Worm (Caenorhabditis elegans) whole organism, early embryonic: ENCODE measurements around the gene nhr-286.
"Not testable (repeated sequence)": the region's sequence is repeated elsewhere in the genome, so short reads cannot be mapped to it uniquely, and the experiment has no call there.

Experiments
- B0310.2 ChIP-seq: sonication (generic microtip); optimal IDR thresholded peaks from 2 replicates; lab custom pipeline; 2016; ENCODE audit warnings: mild to moderate bottlenecking, missing genetic modification characterization, missing compliant biosample characterization
- F13C5.2 ChIP-seq: sonication (generic microtip); optimal IDR thresholded peaks from 2 replicates; lab custom pipeline; 2017; ENCODE audit warnings: mild to moderate bottlenecking, missing genetic modification characterization, inconsistent platforms, missing compliant biosample characterization
- aly-1 ChIP-seq: sonication (generic microtip); optimal IDR thresholded peaks from 2 replicates; lab custom pipeline; 2016; ENCODE audit warnings: missing genetic modification characterization, missing compliant biosample characterization
- ama-1 ChIP-seq: fragments of 150-350 bp; optimal IDR thresholded peaks from 2 replicates; lab custom pipeline; 2014
- ceh-13 ChIP-seq: fragments of 200-800 bp; sonication (Bioruptor generic); optimal IDR thresholded peaks from 2 replicates; lab custom pipeline; 2018; ENCODE audit warnings: mild to moderate bottlenecking, missing genetic modification characterization, missing compliant biosample characterization
- ceh-36 ChIP-seq: sonication (generic microtip); optimal IDR thresholded peaks from 2 replicates; lab custom pipeline; 2016; ENCODE audit warnings: missing genetic modification characterization, inconsistent platforms, missing compliant biosample characterization
- ets-7 ChIP-seq: sonication (generic microtip); optimal IDR thresholded peaks from 2 replicates; lab custom pipeline; 2016; ENCODE audit warnings: missing genotype, missing genetic modification characterization, missing compliant biosample characterization
- flt-1 ChIP-seq: fragments of 200-800 bp; sonication (Bioruptor generic); IDR thresholded peaks from 2 replicates; pipeline ENCODE4 v1.3.6; 2022; ENCODE audit warnings: missing genetic modification characterization, missing compliant biosample characterization
- hmbx-1 ChIP-seq: sonication (generic microtip); optimal IDR thresholded peaks from 2 replicates; lab custom pipeline; 2016; ENCODE audit warnings: mild to moderate bottlenecking, missing genetic modification characterization, missing compliant biosample characterization
- hmg-4 ChIP-seq: fragments of 200-800 bp; sonication (Bioruptor generic); optimal IDR thresholded peaks from 2 replicates; lab custom pipeline; 2018; ENCODE audit warnings: mild to moderate bottlenecking, missing genetic modification characterization, missing compliant biosample characterization
- hnd-1 ChIP-seq: sonication (generic microtip); optimal IDR thresholded peaks from 2 replicates; lab custom pipeline; 2016; ENCODE audit warnings: missing genetic modification characterization, missing compliant biosample characterization
- pes-1 ChIP-seq: fragments of 200-800 bp; sonication (Bioruptor generic); IDR thresholded peaks from 2 replicates; pipeline ENCODE4 v1.3.6; 2022; ENCODE audit warnings: missing genetic modification reagents, missing genetic modification characterization, missing compliant biosample characterization
- scrt-1 ChIP-seq: fragments of 200-800 bp; sonication (Bioruptor generic); IDR thresholded peaks from 2 replicates; pipeline ENCODE4 v1.3.6; 2022; ENCODE audit warnings: missing genetic modification characterization, missing compliant biosample characterization
- sea-1 ChIP-seq: fragments of 200-800 bp; sonication (Bioruptor generic); conservative IDR thresholded peaks from 2 replicates; pipeline ENCODE4 v1.3.6; 2022; ENCODE audit warnings: missing genetic modification characterization, missing compliant biosample characterization
- tbx-11 ChIP-seq: fragments of 200-800 bp; sonication (Bioruptor generic); IDR thresholded peaks from 2 replicates; pipeline ENCODE4 v1.3.6; 2022; ENCODE audit warnings: missing genetic modification characterization, missing compliant biosample characterization
- tbx-37 ChIP-seq: fragments of 200-800 bp; sonication (Bioruptor generic); conservative IDR thresholded peaks from 2 replicates; pipeline ENCODE4 v1.3.6; 2022; ENCODE audit warnings: missing genetic modification reagents, missing genetic modification characterization, missing compliant biosample characterization
- tra-4 ChIP-seq: sonication (generic microtip); optimal IDR thresholded peaks from 2 replicates; lab custom pipeline; 2017; ENCODE audit warnings: missing genetic modification characterization, missing compliant biosample characterization

nhr-286 gene

DNA sequence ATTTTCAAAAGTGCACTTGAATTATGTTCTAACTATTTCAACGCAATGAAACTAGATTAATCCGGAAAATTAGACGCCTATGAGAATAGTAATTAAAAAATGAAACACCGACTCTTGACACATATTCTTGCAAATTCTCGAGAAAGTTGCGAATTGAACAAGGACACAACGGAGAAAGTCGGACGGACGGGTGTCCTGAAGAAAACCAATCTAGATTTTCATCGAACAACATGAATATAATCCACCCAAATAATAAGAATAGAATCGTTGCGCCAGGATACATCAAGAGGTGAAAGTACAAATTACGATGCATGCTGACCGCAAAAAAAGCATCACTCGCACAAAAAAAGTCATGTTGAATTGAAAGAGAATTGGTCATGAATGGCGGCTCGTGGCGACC lies 22.5 kb downstream of the nhr-286 start:
- TF ChIP-seq tbx-37 (no peak), hmg-4 (GFP tag; lab: Kevin White, UChicago) (no peak), F13C5.2 (tag; lab: Kevin White, UChicago) (no peak)

DNA sequence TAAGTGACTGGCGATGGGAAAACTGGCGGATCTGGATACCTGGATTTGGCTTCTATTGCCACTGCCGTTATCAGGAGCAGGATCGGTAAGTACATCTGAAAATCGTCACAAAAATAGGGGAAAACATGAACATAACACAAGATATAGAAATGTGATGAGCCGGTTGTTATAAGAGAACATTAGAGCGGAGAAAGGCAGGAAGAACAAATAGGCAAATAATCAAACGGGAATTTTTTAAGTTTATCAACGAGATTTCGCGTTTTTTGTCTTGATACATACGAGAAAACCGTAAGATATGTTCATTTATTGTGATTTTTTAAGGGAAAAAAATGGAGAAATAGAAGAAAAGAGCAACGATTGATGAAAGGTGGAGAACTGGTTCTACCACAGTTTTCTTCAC lies 26.2 kb downstream of the nhr-286 start, which contains the start of gene Y57E12AR.1:
TSS of gene Y57E12AR.1 (minus strand) at position 101 of the 400 bp plus-strand sequence.
- TF ChIP-seq B0310.2 (tag; lab: Kevin White, UChicago), result no peak

DNA sequence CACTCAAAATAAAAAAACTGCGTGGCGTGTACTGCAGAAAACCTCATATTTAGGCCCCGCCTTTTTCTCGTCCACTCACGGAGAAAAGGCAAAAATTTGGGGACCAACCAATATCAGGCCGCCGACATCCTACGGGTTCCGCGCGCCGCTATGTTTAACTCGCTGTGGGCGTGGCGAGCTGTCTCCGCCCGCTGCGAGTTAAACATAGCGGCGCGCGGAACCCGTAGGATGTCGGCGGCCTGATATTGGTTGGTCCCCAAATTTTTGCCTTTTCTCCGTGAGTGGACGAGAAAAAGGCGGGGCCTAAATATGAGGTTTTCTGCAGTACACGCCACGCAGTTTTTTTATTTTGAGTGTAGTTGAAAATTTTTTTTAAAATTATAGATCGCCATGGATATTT lies 28.6 kb downstream of the nhr-286 start, which contains the start of gene tmem-258:
TSS of gene tmem-258 (plus strand) at position 385 of the 400 bp plus-strand sequence.
- not testable (repeated sequence) for TF ChIP-seq ama-1 (lab: Kevin White, UChicago); sea-1 (GFP tag; lab: Robert Waterston, UW); flt-1 (GFP tag; lab: Robert Waterston, UW)

DNA sequence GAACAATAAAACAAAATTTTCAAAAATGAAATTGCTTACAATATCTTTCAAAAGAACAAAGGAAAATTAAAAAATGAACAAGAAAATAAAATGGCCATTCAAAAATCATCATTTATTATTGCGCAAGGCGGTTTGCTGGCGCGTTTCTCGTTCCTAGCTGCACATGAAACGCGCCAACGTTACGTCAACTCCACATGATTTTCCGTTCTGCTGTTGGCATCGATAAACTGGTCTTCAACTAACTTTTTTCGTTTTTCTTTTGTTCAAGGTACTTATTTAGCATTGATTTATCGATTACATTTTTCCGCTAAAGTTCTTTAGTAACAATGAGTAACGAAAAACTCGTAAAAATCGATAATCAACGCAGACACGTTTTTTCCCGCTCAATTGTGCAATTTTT lies 31.0 kb downstream of the nhr-286 start, which contains the start of the genes Y57E12AL.6 and Y57E12AL.1:
TSS of gene Y57E12AL.6 (minus strand) at position 75 of the 400 bp plus-strand sequence.
TSS of gene Y57E12AL.1 (plus strand) at position 135 of the 400 bp plus-strand sequence.
- TF ChIP-seq sea-1 (GFP tag; lab: Robert Waterston, UW) (no peak), flt-1 (GFP tag; lab: Robert Waterston, UW) (peak; percentile 53; the same call in 1 of the 2 replicates), ceh-13 (GFP tag; lab: Kevin White, UChicago) (peak; percentile 13), tbx-11 (GFP tag; lab: Robert Waterston, UW) (peak; percentile 66; the same call in 1 of the 2 replicates), pes-1 (GFP tag; lab: Robert Waterston, UW) (peak; percentile 75), hmg-4 (GFP tag; lab: Kevin White, UChicago) (peak; percentile 21), aly-1 (tag; lab: Kevin White, UChicago) (peak; percentile 51), tra-4 (tag; lab: Kevin White, UChicago) (no peak), ama-1 (lab: Kevin White, UChicago) (no peak), hnd-1 (peak; percentile 22), tbx-37 (0 out of 2 replicates have a peak, but pooled peaks have one; percentile 39), F13C5.2 (tag; lab: Kevin White, UChicago) (peak; percentile 70), ets-7 (no peak), B0310.2 (tag; lab: Kevin White, UChicago) (no peak), hmbx-1 (tag; lab: Kevin White, UChicago) (no peak), ceh-36 (tag; lab: Kevin White, UChicago) (peak; percentile 53), scrt-1 (GFP tag; lab: Robert Waterston, UW) (0 out of 2 replicates have a peak, but pooled peaks have one; percentile 48)

DNA sequence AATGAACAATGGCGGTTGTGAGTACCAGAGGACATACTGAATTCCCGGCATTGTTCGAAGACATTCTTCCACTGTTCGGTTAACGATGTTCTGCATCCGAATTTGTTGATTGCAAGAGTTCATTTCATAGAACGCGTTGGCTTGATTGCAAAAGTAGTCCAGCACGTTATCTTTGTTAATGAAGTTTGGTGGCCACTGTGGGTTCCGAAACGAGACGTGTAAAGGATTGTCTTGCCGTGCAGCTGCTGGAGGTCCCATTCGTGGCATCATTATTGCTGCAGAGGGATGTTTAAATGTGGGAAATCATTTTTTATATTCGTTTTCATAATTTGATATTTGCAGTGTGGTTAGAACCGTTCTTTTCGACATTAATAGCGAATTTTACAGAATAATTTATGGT lies 32.1 kb downstream of the nhr-286 start, which contains the start of gene mdt-6:
TSS of gene mdt-6 (minus strand) at position 275 of the 400 bp plus-strand sequence.
- TF ChIP-seq ets-7, result no peak
- no peak for TF ChIP-seq scrt-1 (GFP tag; lab: Robert Waterston, UW)
- TF ChIP-seq hmbx-1 (tag; lab: Kevin White, UChicago), result no peak
- TF ChIP-seq F13C5.2 (tag; lab: Kevin White, UChicago), result no peak
- no peak for TF ChIP-seq ceh-36 (tag; lab: Kevin White, UChicago)
- no peak for TF ChIP-seq ama-1 (lab: Kevin White, UChicago)
- no peak for TF ChIP-seq hnd-1
- no peak for TF ChIP-seq tbx-11 (GFP tag; lab: Robert Waterston, UW)
- TF ChIP-seq ceh-13 (GFP tag; lab: Kevin White, UChicago), result no peak
- no peak for TF ChIP-seq pes-1 (GFP tag; lab: Robert Waterston, UW)
- TF ChIP-seq tbx-37, result no peak
- no peak for TF ChIP-seq B0310.2 (tag; lab: Kevin White, UChicago)
- TF ChIP-seq aly-1 (tag; lab: Kevin White, UChicago), result no peak
- no peak for TF ChIP-seq sea-1 (GFP tag; lab: Robert Waterston, UW)
- no peak for TF ChIP-seq flt-1 (GFP tag; lab: Robert Waterston, UW)
- TF ChIP-seq hmg-4 (GFP tag; lab: Kevin White, UChicago), result no peak
- no peak for TF ChIP-seq tra-4 (tag; lab: Kevin White, UChicago)

DNA sequence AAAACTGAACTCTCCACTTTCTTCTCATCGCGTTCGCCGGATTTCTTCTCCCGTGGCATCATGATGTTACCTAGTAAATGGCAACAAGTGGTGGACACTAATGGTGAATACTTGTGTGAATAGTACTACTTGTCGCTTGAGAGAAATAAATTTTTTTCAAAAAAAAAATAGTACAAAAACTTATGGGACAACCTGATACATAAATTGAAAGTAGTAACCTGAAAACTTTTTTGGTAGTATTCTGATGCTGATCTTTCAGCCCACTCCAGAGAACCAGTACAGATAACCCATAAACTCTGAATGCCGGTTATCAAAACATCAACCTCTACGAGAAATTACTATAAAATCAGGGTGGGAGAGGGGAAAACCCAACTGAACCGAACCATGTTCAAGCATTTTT lies 33.6 kb downstream of the nhr-286 start, which contains the start of gene Y57E12AL.2:
TSS of gene Y57E12AL.2 (plus strand) at position 301 of the 400 bp plus-strand sequence.
- not testable (repeated sequence) for TF ChIP-seq F13C5.2 (tag; lab: Kevin White, UChicago); ceh-13 (GFP tag; lab: Kevin White, UChicago); hmbx-1 (tag; lab: Kevin White, UChicago)

DNA sequence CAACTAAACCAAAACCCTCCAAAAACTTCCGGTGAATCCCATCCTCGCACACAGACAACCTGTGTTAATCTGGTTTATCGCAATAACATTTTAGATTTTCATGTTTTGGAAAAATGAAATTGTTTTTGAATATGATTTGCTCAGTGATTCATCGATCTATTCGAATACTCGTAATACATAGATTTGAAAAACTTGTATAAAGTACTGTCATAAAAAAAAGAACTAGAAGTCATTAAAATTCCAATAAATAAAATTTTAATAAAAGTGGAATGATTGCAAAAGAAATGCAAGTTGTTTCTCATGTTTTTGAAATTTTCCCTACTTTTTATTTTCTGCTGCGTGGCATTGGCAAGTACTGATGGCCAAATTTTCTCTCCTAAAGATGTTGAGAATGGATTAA lies 36.8 kb downstream of the nhr-286 start, which contains the start of gene spig-8:
TSS of gene spig-8 (plus strand) at position 301 of the 400 bp plus-strand sequence.
- no peak for TF ChIP-seq tbx-11 (GFP tag; lab: Robert Waterston, UW)
- no peak for TF ChIP-seq ceh-36 (tag; lab: Kevin White, UChicago)
- no peak for TF ChIP-seq hmbx-1 (tag; lab: Kevin White, UChicago)

DNA sequence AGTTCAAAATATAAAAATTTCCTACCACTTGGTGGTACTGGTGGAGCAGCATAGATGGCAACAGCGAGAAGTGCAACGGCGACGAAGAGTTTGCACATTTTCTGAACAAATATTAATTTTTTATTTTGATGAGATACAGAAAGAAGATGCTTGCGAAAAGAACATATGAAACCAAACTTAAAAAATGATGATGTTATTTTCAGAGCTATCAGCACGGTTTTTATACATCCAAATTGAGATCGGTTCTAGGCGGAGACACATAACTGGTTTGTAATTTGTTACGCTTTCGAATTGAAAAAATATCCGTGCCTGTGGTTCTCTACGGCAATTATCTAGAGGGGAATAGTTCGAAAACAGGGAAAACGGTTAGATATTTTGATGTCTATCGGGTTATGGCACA lies 38.3 kb downstream of the nhr-286 start, which contains the start of gene txt-17:
TSS of gene txt-17 (minus strand) at position 101 of the 400 bp plus-strand sequence.
- TF ChIP-seq hmg-4 (GFP tag; lab: Kevin White, UChicago) (no peak), sea-1 (GFP tag; lab: Robert Waterston, UW) (no peak), F13C5.2 (tag; lab: Kevin White, UChicago) (no peak), hmbx-1 (tag; lab: Kevin White, UChicago) (no peak), tbx-11 (GFP tag; lab: Robert Waterston, UW) (no peak), B0310.2 (tag; lab: Kevin White, UChicago) (no peak), tbx-37 (no peak), ets-7 (no peak), pes-1 (GFP tag; lab: Robert Waterston, UW) (no peak), tra-4 (tag; lab: Kevin White, UChicago) (no peak), aly-1 (tag; lab: Kevin White, UChicago) (no peak)
